Comparison of ENCODE assay signal across 1 fruit fly cellular context in the genomic region with DNA sequence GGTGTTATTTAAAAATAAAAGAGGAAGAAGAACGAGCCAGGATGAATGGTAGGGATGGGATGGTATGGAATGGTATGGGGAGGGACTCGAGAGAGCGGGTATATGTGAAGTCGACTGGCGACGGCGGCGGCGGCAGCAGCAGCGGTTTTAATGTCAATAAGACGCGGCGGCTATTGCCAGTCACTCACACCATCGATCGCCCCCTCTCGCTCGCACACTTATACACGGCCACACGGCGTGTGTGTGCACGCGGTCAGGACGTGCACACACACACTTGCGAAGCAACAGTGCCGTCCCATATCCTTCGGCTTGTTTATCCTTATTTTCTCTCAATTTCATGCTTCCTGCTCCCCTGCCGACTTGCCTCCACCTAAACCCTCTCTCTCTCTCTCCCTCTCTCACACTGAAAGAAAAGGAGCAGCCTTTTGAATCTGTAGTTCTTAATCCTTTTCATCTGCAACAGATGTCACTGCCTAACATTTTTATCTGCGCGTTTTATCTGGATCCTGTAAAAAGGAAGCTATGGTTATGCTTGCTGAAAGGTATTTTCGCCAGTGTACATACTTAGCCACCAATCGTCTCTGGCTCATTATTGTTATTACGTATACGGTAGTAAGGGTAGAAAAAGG.
A peak's percentile ranks its signal among the peaks of the same experiment; 100 is the strongest.
TF ChIP-seq lines count a peak whose summit lies in the region.

No protein-coding gene starts in this region.

TF ChIP-seq in whole organism, embryonic, 481 proteins besides CTCF, POLR2A, EP300 and RAD21 (continued from another document):
- no peak for TF ChIP-seq CG8478 (optimal IDR thresholded peaks at IDR 0.05; lab: Kevin White, UChicago)
- TF ChIP-seq Hr78 (GFP tag; optimal IDR thresholded peaks at IDR 0.05; lab: Kevin White, UChicago): no peak
- peak; percentile 64 for TF ChIP-seq CG3407 (GFP tag; optimal IDR thresholded peaks at IDR 0.05; lab: Kevin White, UChicago)
- peak; percentile 78 for TF ChIP-seq en (GFP tag; optimal IDR thresholded peaks at IDR 0.05; lab: Kevin White, UChicago)
- peak; percentile 53; the same call in 1 of the 2 replicates for TF ChIP-seq CG16779 (GFP tag; IDR thresholded peaks at IDR 0.05; lab: Robert Waterston, UW)
- peak; percentile 40 for TF ChIP-seq exex (tag; optimal IDR thresholded peaks at IDR 0.05; lab: Kevin White, UChicago)
- TF ChIP-seq CG6813 (GFP tag; optimal IDR thresholded peaks at IDR 0.05; lab: Kevin White, UChicago): peak; percentile 79
- no peak for TF ChIP-seq ato (GFP tag; IDR thresholded peaks at IDR 0.05; lab: Robert Waterston, UW; ENCODE audit: partially characterized antibody)
- TF ChIP-seq ci (GFP tag; IDR thresholded peaks at IDR 0.05; lab: Robert Waterston, UW): peak; percentile 93
- peak; percentile 84 for TF ChIP-seq caup (GFP tag; optimal IDR thresholded peaks at IDR 0.05; lab: Kevin White, UChicago; ENCODE audit: severe bottlenecking)
- peak; percentile 93 for TF ChIP-seq CG12769 (tag; optimal IDR thresholded peaks at IDR 0.05; lab: Kevin White, UChicago)
- TF ChIP-seq CG12071 (GFP tag; optimal IDR thresholded peaks at IDR 0.05; lab: Kevin White, UChicago): peak; percentile 80
- TF ChIP-seq tin (GFP tag; optimal IDR thresholded peaks at IDR 0.05; lab: Kevin White, UChicago): peak; percentile 80
- TF ChIP-seq CG8765 (GFP tag; IDR thresholded peaks at IDR 0.05; lab: Robert Waterston, UW): peak; percentile 87
- TF ChIP-seq zfh1 (GFP tag; IDR thresholded peaks at IDR 0.05; lab: Robert Waterston, UW): peak; percentile 87
- peak; percentile 85 for TF ChIP-seq az2 (GFP tag; optimal IDR thresholded peaks at IDR 0.05; lab: Kevin White, UChicago)
